Worm (Caenorhabditis elegans): Measurements from ENCODE around the gene C06E1.1.

- TF ChIP-seq nhr-237 (tag; optimal IDR thresholded peaks at IDR 0.05) (no peak), fos-1 (tag; optimal IDR thresholded peaks at IDR 0.05) (no peak), ztf-11 (tag; optimal IDR thresholded peaks at IDR 0.05) (no peak), lin-13 (GFP tag; optimal IDR thresholded peaks at IDR 0.05) (no peak), gmeb-1 (tag; optimal IDR thresholded peaks at IDR 0.05) (no peak), sma-3 (GFP tag; optimal IDR thresholded peaks at IDR 0.05) (no peak), blmp-1 (tag; optimal IDR thresholded peaks at IDR 0.05; ENCODE audit: insufficient read depth) (no peak), ztf-1 (GFP tag; conservative IDR thresholded peaks at IDR 0.05) (no peak), unc-39 (tag; optimal IDR thresholded peaks at IDR 0.05) (no peak), zag-1 (tag; optimal IDR thresholded peaks at IDR 0.05) (no peak), egl-27 (tag; optimal IDR thresholded peaks at IDR 0.05) (no peak)
Observed at ce11 chrIII:8590882-8591281, 14.8 kb upstream of the C06E1.1 start, which contains the start of gene fipr-16.
